Worm (Caenorhabditis elegans) whole organism, late embryonic: ENCODE data around the gene C18E9.7.

Source experiments
- C08G9.2 ChIP-seq: sonication (generic microtip); optimal IDR thresholded peaks from 2 replicates; lab custom pipeline; 2016; ENCODE audit warnings: mild to moderate bottlenecking, missing genetic modification characterization, moderate library complexity, missing compliant biosample characterization
- ceh-45 ChIP-seq: fragments of 200-800 bp; sonication (Bioruptor generic); IDR thresholded peaks from 2 replicates; pipeline ENCODE4 v1.3.6; 2022; ENCODE audit warnings: missing genetic modification reagents, missing genetic modification characterization, missing compliant biosample characterization
- ceh-48 ChIP-seq: sonication (generic microtip); optimal IDR thresholded peaks from 2 replicates; lab custom pipeline; 2016; ENCODE audit warnings: missing genetic modification characterization, inconsistent platforms, missing compliant biosample characterization
- che-1 ChIP-seq: sonication (generic microtip); optimal IDR thresholded peaks from 2 replicates; lab custom pipeline; 2016; ENCODE audit warnings: mild to moderate bottlenecking, missing genetic modification characterization, missing compliant biosample characterization
- elt-4 ChIP-seq: sonication (generic microtip); optimal IDR thresholded peaks from 2 replicates; lab custom pipeline; 2016; ENCODE audit warnings: missing genetic modification characterization, missing compliant biosample characterization
- fax-1 ChIP-seq: sonication (generic microtip); optimal IDR thresholded peaks from 2 replicates; lab custom pipeline; 2016; ENCODE audit warnings: missing genotype, missing genetic modification characterization, missing compliant biosample characterization
- fkh-6 ChIP-seq: sonication (generic microtip); optimal IDR thresholded peaks from 2 replicates; lab custom pipeline; 2016; ENCODE audit warnings: missing genetic modification characterization, missing compliant biosample characterization
- lin-11 ChIP-seq: fragments of 200-800 bp; sonication (Bioruptor generic); optimal IDR thresholded peaks from 2 replicates; lab custom pipeline; 2018; ENCODE audit warnings: mild to moderate bottlenecking, missing genetic modification characterization, missing compliant biosample characterization
- pag-3 ChIP-seq: sonication (generic microtip); optimal IDR thresholded peaks from 2 replicates; lab custom pipeline; 2016; ENCODE audit warnings: missing compliant biosample characterization, missing genetic modification characterization, borderline replicate concordance
- pha-4 ChIP-seq: fragments of 150-350 bp; optimal IDR thresholded peaks from 2 replicates; lab custom pipeline; 2018; ENCODE audit warnings: missing biosample characterization, missing genetic modification reagents, missing genetic modification characterization
- tbx-2 ChIP-seq: sonication (generic microtip); optimal IDR thresholded peaks from 2 replicates; lab custom pipeline; 2016; ENCODE audit warnings: missing genetic modification characterization, missing compliant biosample characterization

DNA sequence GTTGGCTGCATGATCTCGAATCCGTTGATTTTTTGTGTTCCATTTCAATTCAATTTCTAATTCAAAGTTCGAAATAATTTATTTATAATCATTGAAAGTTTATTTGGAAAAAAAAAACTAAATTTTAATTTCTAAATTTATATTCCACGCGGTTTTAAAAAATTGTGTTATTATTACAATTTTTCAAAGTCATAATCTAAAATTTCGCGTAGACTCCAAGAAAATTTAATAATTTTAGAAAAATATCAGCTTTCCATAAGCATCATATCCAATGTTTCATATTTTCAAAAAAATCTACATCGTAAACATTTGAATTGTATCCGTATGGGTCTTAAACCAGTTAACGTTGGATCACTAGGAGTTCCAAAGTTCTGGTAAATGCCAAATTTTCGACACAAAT, 17.7 kb upstream of the C18E9.7 start, which contains the start of gene F44G4.5:
- TF ChIP-seq tbx-2 (tag; lab: Kevin White, UChicago) (no peak), pha-4 (tag; lab: Kevin White, UChicago) (no peak), fkh-6 (tag; lab: Kevin White, UChicago) (no peak), ceh-45 (GFP tag; lab: Robert Waterston, UW) (no peak), elt-4 (tag; lab: Kevin White, UChicago) (no peak), ceh-48 (tag; lab: Kevin White, UChicago) (no peak), che-1 (tag; lab: Kevin White, UChicago) (no peak), lin-11 (tag; lab: Kevin White, UChicago) (no peak), fax-1 (tag; lab: Kevin White, UChicago) (no peak), C08G9.2 (tag; lab: Kevin White, UChicago) (no peak), pag-3 (tag; lab: Kevin White, UChicago) (no peak)
